Worm (Caenorhabditis elegans): Measurements from ENCODE around the gene col-127.

DNA sequence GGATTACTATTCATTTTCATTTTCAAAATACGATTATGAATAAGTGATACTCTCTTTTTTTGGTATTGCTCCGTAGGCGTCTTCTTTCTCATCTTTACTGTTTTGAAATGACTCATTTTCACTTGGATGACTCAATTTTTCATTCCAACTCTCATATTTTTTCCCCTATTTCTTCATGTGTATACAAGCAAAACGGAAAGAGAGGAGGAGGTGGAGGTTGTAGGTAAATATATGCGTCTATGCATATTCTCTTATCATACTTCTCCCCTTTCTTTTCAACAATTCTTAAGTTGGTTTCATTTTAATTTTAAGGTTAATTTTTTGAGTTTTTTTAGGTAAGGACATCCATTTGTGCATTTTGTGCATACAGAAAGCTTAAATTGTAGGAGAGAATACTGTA lies 20.1 kb upstream of the col-127 start:
- TF ChIP-seq ama-1 (optimal IDR thresholded peaks at IDR 0.05) (no peak), hmg-4 (GFP tag; optimal IDR thresholded peaks at IDR 0.05) (no peak), sea-1 (GFP tag; conservative IDR thresholded peaks at IDR 0.05) (no peak), flt-1 (GFP tag; IDR thresholded peaks at IDR 0.05) (no peak), B0310.2 (tag; optimal IDR thresholded peaks at IDR 0.05) (no peak), tra-4 (tag; optimal IDR thresholded peaks at IDR 0.05) (no peak), ceh-36 (tag; optimal IDR thresholded peaks at IDR 0.05) (no peak), scrt-1 (GFP tag; IDR thresholded peaks at IDR 0.05) (no peak)
